Fruit fly (Drosophila melanogaster) whole organism, embryonic: ENCODE data around the gene Top3alpha.
A peak's percentile ranks its signal among the peaks of the same experiment; 100 is the strongest.

Experiments used
- Atf3 ChIP-seq: fragments of 200-800 bp; sonication (Bioruptor generic); optimal IDR thresholded peaks from 3 replicates; lab custom pipeline; 2016; ENCODE audit warnings: missing biosample characterization, missing genetic modification characterization
- B-H2 ChIP-seq: fragments of 200-800 bp; sonication (Bioruptor generic); optimal IDR thresholded peaks from 2 replicates; lab custom pipeline; 2018; ENCODE audit warnings: missing biosample characterization, mild to moderate bottlenecking, missing genetic modification characterization
- Blimp-1 ChIP-seq: fragments of 200-800 bp; sonication (Bioruptor generic); optimal IDR thresholded peaks from 3 replicates; lab custom pipeline; 2018; ENCODE audit warnings: missing biosample characterization, missing genetic modification characterization, mild to moderate bottlenecking, moderate library complexity, missing genetic modification reagents
- CG10321 ChIP-seq: fragments of 200-800 bp; sonication (Bioruptor generic); IDR thresholded peaks from 2 replicates; pipeline ENCODE4 v1.3.6; 2022; ENCODE audit warnings: missing biosample characterization, missing genetic modification characterization
- CG10959 ChIP-seq: fragments of 200-800 bp; sonication (Bioruptor generic); IDR thresholded peaks from 2 replicates; pipeline ENCODE4 v1.3.6; 2022; ENCODE audit warnings: missing biosample characterization, missing genetic modification characterization
- CG11085 ChIP-seq: fragments of 200-800 bp; sonication (Bioruptor generic); IDR thresholded peaks from 2 replicates; pipeline ENCODE4 v1.3.6; 2022; ENCODE audit warnings: missing biosample characterization, missing genetic modification characterization
- CG11696 ChIP-seq: fragments of 200-800 bp; sonication (Bioruptor generic); IDR thresholded peaks from 2 replicates; pipeline ENCODE4 v1.3.6; 2022; ENCODE audit warnings: missing biosample characterization, missing genetic modification characterization
- CG12219 ChIP-seq: fragments of 200-800 bp; sonication (Bioruptor generic); optimal IDR thresholded peaks from 3 replicates; lab custom pipeline; 2018; ENCODE audit warnings: missing biosample characterization, mild to moderate bottlenecking, missing genetic modification characterization
- CG12942 ChIP-seq: fragments of 200-800 bp; sonication (Bioruptor generic); optimal IDR thresholded peaks from 3 replicates; lab custom pipeline; 2016; ENCODE audit warnings: missing biosample characterization, missing genetic modification characterization
- CG14050 ChIP-seq: fragments of 200-800 bp; sonication (Bioruptor generic); IDR thresholded peaks from 3 replicates; pipeline ENCODE4 v1.3.6; 2022; ENCODE audit warnings: missing biosample characterization, missing genetic modification characterization
- CG1647 ChIP-seq: fragments of 200-800 bp; sonication (Bioruptor generic); optimal IDR thresholded peaks from 3 replicates; lab custom pipeline; 2016; ENCODE audit warnings: missing biosample characterization, missing genetic modification characterization
- CG17328 ChIP-seq: fragments of 200-800 bp; sonication (Bioruptor generic); IDR thresholded peaks from 2 replicates; pipeline ENCODE4 v1.3.6; 2022; ENCODE audit warnings: missing biosample characterization, missing genetic modification characterization
- CG17361 ChIP-seq: fragments of 200-800 bp; sonication (Bioruptor generic); IDR thresholded peaks from 3 replicates; pipeline ENCODE4 v1.3.6; 2022; ENCODE audit warnings: missing biosample characterization, missing genetic modification characterization
- CG18011 ChIP-seq: fragments of 200-800 bp; sonication (Bioruptor generic); optimal IDR thresholded peaks from 2 replicates; lab custom pipeline; 2017; ENCODE audit warnings: missing biosample characterization, missing genetic modification characterization, mild to moderate bottlenecking, moderate library complexity, missing genotype
- CG2889 ChIP-seq: fragments of 200-800 bp; sonication (Bioruptor generic); IDR thresholded peaks from 3 replicates; pipeline ENCODE4 v1.3.6; 2022; ENCODE audit warnings: missing biosample characterization, missing genetic modification characterization
- CG32767 ChIP-seq: fragments of 200-800 bp; sonication (Bioruptor generic); IDR thresholded peaks from 2 replicates; pipeline ENCODE4 v1.3.6; 2022; ENCODE audit warnings: missing biosample characterization, missing genetic modification characterization
- CG4617 ChIP-seq: fragments of 200-800 bp; sonication (Bioruptor generic); optimal IDR thresholded peaks from 3 replicates; lab custom pipeline; 2016; ENCODE audit warnings: missing biosample characterization, missing genetic modification characterization, borderline replicate concordance
- CG4854 ChIP-seq: fragments of 200-800 bp; sonication (Bioruptor generic); optimal IDR thresholded peaks from 2 replicates; lab custom pipeline; 2016; ENCODE audit warnings: missing biosample characterization, missing genetic modification characterization, inconsistent platforms
- CG6654 ChIP-seq: fragments of 200-800 bp; sonication (Bioruptor generic); optimal IDR thresholded peaks from 2 replicates; lab custom pipeline; 2017; ENCODE audit warnings: missing biosample characterization, mild to moderate bottlenecking, missing genetic modification characterization
- CG6765 ChIP-seq: fragments of 200-800 bp; sonication (Bioruptor generic); optimal IDR thresholded peaks from 3 replicates; lab custom pipeline; 2017; ENCODE audit warnings: missing biosample characterization, mild to moderate bottlenecking, missing genetic modification characterization
- CG7357 ChIP-seq: fragments of 200-800 bp; sonication (Bioruptor generic); IDR thresholded peaks from 3 replicates; pipeline ENCODE4 v1.3.6; 2022; ENCODE audit warnings: missing biosample characterization, missing genetic modification characterization
- CG7928 ChIP-seq: fragments of 200-800 bp; sonication (Bioruptor generic); optimal IDR thresholded peaks from 2 replicates; lab custom pipeline; 2017; ENCODE audit warnings: missing biosample characterization, mild to moderate bottlenecking, missing genetic modification characterization
- CG8281 ChIP-seq: fragments of 200-800 bp; sonication (Bioruptor generic); optimal IDR thresholded peaks from 2 replicates; lab custom pipeline; 2018; ENCODE audit warnings: missing biosample characterization, mild to moderate bottlenecking, missing genetic modification characterization, moderate library complexity
- D ChIP-seq, 2 experiments: fragments of 200-800 bp in 1 of 2; fragments of >200 bp in 1 of 2; sonication (Bioruptor generic) in 1 of 2; optimal IDR thresholded peaks; 2 replicates in 1 of 2; 3 replicates in 1 of 2; lab custom pipeline; 2017; ENCODE audit warnings: mild to moderate bottlenecking in 1 of 2, missing biosample characterization in 1 of 2, missing genetic modification characterization in 1 of 2, missing genetic modification reagents in 1 of 2
- Ets65A ChIP-seq: fragments of 200-800 bp; sonication (Bioruptor generic); peaks from one replicate; lab custom pipeline; 2016; ENCODE audit warnings: missing biosample characterization, missing genetic modification characterization
- HLH4C ChIP-seq: fragments of 200-800 bp; sonication (Bioruptor generic); IDR thresholded peaks from 3 replicates; pipeline ENCODE4 v1.3.6; 2022; ENCODE audit warnings: missing biosample characterization, missing genetic modification characterization; ENCODE audit not compliant: partially characterized antibody
- HLH54F ChIP-seq: fragments of 200-800 bp; sonication (Bioruptor generic); optimal IDR thresholded peaks from 3 replicates; lab custom pipeline; 2016; ENCODE audit warnings: missing biosample characterization, missing genetic modification characterization
- HLHmδ ChIP-seq: fragments of 200-800 bp; sonication (Bioruptor generic); optimal IDR thresholded peaks from 2 replicates; lab custom pipeline; 2018; ENCODE audit warnings: missing biosample characterization, mild to moderate bottlenecking, missing genetic modification characterization, moderate library complexity
- Hey ChIP-seq: fragments of 200-800 bp; sonication (Bioruptor generic); optimal IDR thresholded peaks from 3 replicates; lab custom pipeline; 2018; ENCODE audit warnings: missing biosample characterization, mild to moderate bottlenecking, missing genetic modification characterization
- Hr39 ChIP-seq: fragments of >200 bp; optimal IDR thresholded peaks from 2 replicates; lab custom pipeline; 2017
- Kr ChIP-seq: fragments of 200-800 bp; sonication (Bioruptor generic); optimal IDR thresholded peaks from 2 replicates; lab custom pipeline; 2017; ENCODE audit warnings: missing biosample characterization, mild to moderate bottlenecking, missing genetic modification characterization
- Lpt ChIP-seq: fragments of >200 bp; optimal IDR thresholded peaks from 2 replicates; lab custom pipeline; 2018; ENCODE audit warnings: missing biosample characterization, missing genetic modification characterization
- Max ChIP-seq: fragments of 200-800 bp; sonication (Bioruptor generic); optimal IDR thresholded peaks from 2 replicates; lab custom pipeline; 2016; ENCODE audit warnings: missing biosample characterization, mild to moderate bottlenecking, missing genetic modification characterization
- NfI ChIP-seq: fragments of 200-800 bp; sonication (Bioruptor generic); optimal IDR thresholded peaks from 3 replicates; lab custom pipeline; 2018; ENCODE audit warnings: missing biosample characterization, mild to moderate bottlenecking, missing genetic modification characterization, moderate library complexity
- ato ChIP-seq: fragments of 200-800 bp; sonication (Bioruptor generic); IDR thresholded peaks from 2 replicates; pipeline ENCODE4 v1.3.6; 2022; ENCODE audit warnings: missing biosample characterization, missing genetic modification characterization; ENCODE audit not compliant: partially characterized antibody
- br ChIP-seq: fragments of >200 bp; optimal IDR thresholded peaks from 2 replicates; lab custom pipeline; 2017
- da ChIP-seq: fragments of 200-800 bp; sonication (Bioruptor generic); optimal IDR thresholded peaks from 2 replicates; lab custom pipeline; 2016; ENCODE audit warnings: missing biosample characterization, missing genetic modification characterization
- eve ChIP-seq, 2 experiments: fragments of >200 bp; optimal IDR thresholded peaks; 2 replicates each; lab custom pipeline; 2017; ENCODE audit warnings: missing biosample characterization in 2 of 2, missing genetic modification characterization in 2 of 2
- gem ChIP-seq: fragments of 200-800 bp; sonication (Bioruptor generic); optimal IDR thresholded peaks from 2 replicates; lab custom pipeline; 2019; ENCODE audit warnings: missing biosample characterization, mild to moderate bottlenecking, missing genetic modification characterization, moderate library complexity
- hb ChIP-seq: fragments of 200-800 bp; sonication (Bioruptor generic); IDR thresholded peaks from 3 replicates; pipeline ENCODE4 v1.3.6; 2022; ENCODE audit warnings: missing biosample characterization, missing genetic modification characterization; ENCODE audit not compliant: partially characterized antibody
- insv ChIP-seq, 2 experiments: fragments of 200-800 bp; sonication (Bioruptor generic); optimal IDR thresholded peaks; 3 replicates each; lab custom pipeline; 2016 to 2018; ENCODE audit warnings: missing biosample characterization in 2 of 2, missing genetic modification characterization in 2 of 2
- klu ChIP-seq: fragments of 200-800 bp; sonication (Bioruptor generic); IDR thresholded peaks from 2 replicates; pipeline ENCODE4 v1.3.6; 2022; ENCODE audit warnings: missing biosample characterization, missing genetic modification characterization
- p53 ChIP-seq: fragments of 200-800 bp; sonication (Bioruptor generic); optimal IDR thresholded peaks from 2 replicates; lab custom pipeline; 2016; ENCODE audit warnings: missing biosample characterization, missing genetic modification characterization
- pb ChIP-seq: fragments of 200-800 bp; sonication (Bioruptor generic); optimal IDR thresholded peaks from 3 replicates; lab custom pipeline; 2016; ENCODE audit warnings: missing biosample characterization, missing genetic modification characterization
- phol ChIP-seq: fragments of 200-800 bp; sonication (Bioruptor generic); optimal IDR thresholded peaks from 3 replicates; lab custom pipeline; 2018; ENCODE audit warnings: missing biosample characterization, mild to moderate bottlenecking, missing genetic modification characterization, moderate library complexity
- pita ChIP-seq: fragments of 200-800 bp; sonication (Bioruptor generic); optimal IDR thresholded peaks from 2 replicates; lab custom pipeline; 2017; ENCODE audit warnings: missing biosample characterization, mild to moderate bottlenecking, missing genetic modification characterization
- row ChIP-seq: fragments of 200-800 bp; sonication (Bioruptor generic); IDR thresholded peaks from 3 replicates; pipeline ENCODE4 v1.3.6; 2022; ENCODE audit warnings: missing biosample characterization, missing genetic modification characterization
- trh ChIP-seq: fragments of 200-800 bp; sonication (Bioruptor generic); optimal IDR thresholded peaks from 2 replicates; lab custom pipeline; 2016; ENCODE audit warnings: missing biosample characterization, missing genetic modification characterization
- twi ChIP-seq: fragments of 200-800 bp; optimal IDR thresholded peaks from 2 replicates; lab custom pipeline; 2019; ENCODE audit warnings: missing biosample characterization, mild to moderate bottlenecking, missing genetic modification characterization, moderate library complexity
- usp ChIP-seq: fragments of >200 bp; optimal IDR thresholded peaks from 2 replicates; lab custom pipeline; 2017; ENCODE audit warnings: missing biosample characterization, missing genetic modification characterization
- vvl ChIP-seq: fragments of 200-800 bp; sonication (Bioruptor generic); IDR thresholded peaks from 2 replicates; pipeline ENCODE4 v1.3.6; 2022; ENCODE audit warnings: missing biosample characterization, missing genetic modification characterization

Top3alpha gene

DNA sequence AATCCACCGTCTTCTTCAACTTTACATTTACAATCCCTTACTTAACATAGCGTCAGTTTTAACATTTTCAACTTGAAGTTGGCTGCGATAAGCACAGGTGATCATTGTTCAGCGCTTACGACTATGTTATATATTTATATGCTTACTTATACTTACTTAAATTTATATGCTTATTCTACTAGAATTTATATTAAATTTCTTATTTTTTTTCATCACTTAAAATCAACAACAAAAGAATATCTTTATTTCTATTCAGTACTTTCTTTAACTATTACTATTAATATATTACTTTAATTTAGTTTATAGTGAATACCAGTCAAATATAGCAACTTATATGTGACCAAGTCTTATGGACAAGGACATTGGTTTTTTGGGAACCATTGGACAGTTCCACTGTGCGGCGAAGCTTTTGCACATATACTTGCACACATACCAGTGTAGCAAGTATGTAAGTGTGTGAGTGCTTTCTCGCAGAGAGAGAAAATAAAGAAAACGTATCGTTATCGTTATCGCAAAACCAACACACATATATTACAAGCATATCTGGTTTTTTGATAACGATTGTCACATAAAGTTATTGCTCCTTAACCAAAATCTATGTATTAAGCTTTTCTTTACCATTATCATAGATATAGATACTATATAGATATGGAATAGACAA is 19.3 kb downstream of the Top3alpha start, which contains the start of gene Hasp (continued):
- TF ChIP-seq CG10321 (GFP tag; lab: Robert Waterston, UW) (no peak), pita (GFP tag; lab: Kevin White, UChicago) (no peak), CG10959 (GFP tag; lab: Robert Waterston, UW) (no peak), CG8281 (tag; lab: Kevin White, UChicago) (no peak), CG12942 (peak; percentile 46), da (GFP tag; lab: Kevin White, UChicago) (no peak), ato (GFP tag; lab: Robert Waterston, UW) (peak; percentile 88), CG6765 (GFP tag; lab: Kevin White, UChicago) (no peak), br (lab: Kevin White, UChicago) (no peak), CG7357 (GFP tag; lab: Robert Waterston, UW) (no peak), NfI (GFP tag; lab: Kevin White, UChicago) (peak; percentile 35), Lpt (GFP tag; lab: Kevin White, UChicago) (no peak), HLHmδ (GFP tag; lab: Kevin White, UChicago) (no peak), row (GFP tag; lab: Robert Waterston, UW) (peak; percentile 77), vvl (peak; percentile 83), CG17328 (GFP tag; lab: Robert Waterston, UW) (peak; percentile 29; the same call in 1 of the 2 replicates), CG7928 (GFP tag; lab: Kevin White, UChicago) (no peak), twi (no peak), Kr (no peak), CG1647 (GFP tag; lab: Kevin White, UChicago) (peak; percentile 7), pb (GFP tag; lab: Kevin White, UChicago) (no peak), Hr39 (lab: Kevin White, UChicago) (no peak), CG32767 (GFP tag; lab: Robert Waterston, UW) (0 out of 2 replicates have a peak, but pooled peaks have one; percentile 23), HLH4C (GFP tag; lab: Robert Waterston, UW) (peak; percentile 94), trh (GFP tag; lab: Kevin White, UChicago) (peak; percentile 16), CG17361 (GFP tag; lab: Robert Waterston, UW) (peak; percentile 71; the same call in 2 of the 3 replicates), gem (tag; lab: Kevin White, UChicago) (no peak), usp (no peak), Atf3 (GFP tag; lab: Kevin White, UChicago) (no peak), Max (GFP tag; lab: Kevin White, UChicago) (peak; percentile 51), CG6654 (no peak), hb (GFP tag; lab: Robert Waterston, UW) (peak; percentile 89), CG11085 (no peak), p53 (GFP tag; lab: Kevin White, UChicago) (no peak), CG18011 (GFP tag; lab: Kevin White, UChicago) (peak; percentile 12), CG4617 (GFP tag; lab: Kevin White, UChicago) (peak; percentile 2), Blimp-1 (GFP tag; lab: Kevin White, UChicago) (peak; percentile 75), CG2889 (GFP tag; lab: Robert Waterston, UW) (no peak), Ets65A (GFP tag; lab: Kevin White, UChicago) (peak; percentile 92), B-H2 (peak; percentile 5), D (optimal IDR thresholded peaks at IDR 0.05; lab: Kevin White, UChicago) (no peak), D (GFP tag; optimal IDR thresholded peaks at IDR 0.05; lab: Kevin White, UChicago) (peak; percentile 44), CG11696 (GFP tag; lab: Robert Waterston, UW) (no peak), klu (GFP tag; lab: Robert Waterston, UW) (no peak), CG14050 (GFP tag; lab: Robert Waterston, UW) (peak; percentile 9; the same call in 1 of the 3 replicates), CG12219 (peak; percentile 44), HLH54F (GFP tag; lab: Kevin White, UChicago) (no peak), Hey (no peak), insv (GFP tag; optimal IDR thresholded peaks at IDR 0.05; lab: Kevin White, UChicago) (no peak), phol (peak; percentile 63), CG4854 (GFP tag; lab: Kevin White, UChicago) (no peak), eve (GFP tag; optimal IDR thresholded peaks at IDR 0.05; lab: Kevin White, UChicago) (no peak)
